Fruit fly (Drosophila melanogaster) Kc167 (cell line): ENCODE data around the gene CG12155.

Experiments used
- Myc ChIP-seq: fragments of >200 bp; optimal IDR thresholded peaks from 2 replicates; lab custom pipeline; 2017; ENCODE audit warnings: missing external identifiers
- Sin3A ChIP-seq: fragments of >200 bp; optimal IDR thresholded peaks from 2 replicates; lab custom pipeline; 2018; ENCODE audit warnings: missing external identifiers
- h ChIP-seq: fragments of >200 bp; optimal IDR thresholded peaks from 3 replicates; lab custom pipeline; 2018; ENCODE audit warnings: missing external identifiers
- insv ChIP-seq: fragments of >200 bp; optimal IDR thresholded peaks from 3 replicates; lab custom pipeline; 2018; ENCODE audit warnings: missing external identifiers
- psq ChIP-seq: fragments of >200 bp; optimal IDR thresholded peaks from 2 replicates; lab custom pipeline; 2017; ENCODE audit warnings: missing external identifiers
- ttk ChIP-seq: sonication (Bioruptor generic); optimal IDR thresholded peaks from 2 replicates; lab custom pipeline; 2017; ENCODE audit warnings: missing external identifiers

Gene CG12155

DNA sequence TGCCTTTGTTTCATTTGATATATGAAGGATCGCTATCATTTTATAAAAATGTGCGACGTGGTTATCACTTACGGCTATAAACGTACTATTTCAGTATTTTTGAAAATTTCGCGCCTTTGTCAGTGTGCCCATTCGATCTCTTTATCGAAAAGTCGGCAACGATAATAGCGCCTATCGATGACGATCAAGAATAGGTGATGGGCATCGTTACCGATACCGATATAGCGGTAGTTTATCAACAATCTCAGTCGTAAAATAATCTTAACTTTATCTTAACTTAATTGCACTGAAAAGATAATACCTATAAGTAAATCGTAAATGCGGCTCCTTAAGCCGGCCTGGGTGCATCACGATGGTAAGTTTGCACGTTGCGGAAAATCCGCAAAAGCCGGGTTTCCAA is 6.7 kb upstream of the CG12155 start, which contains the start of gene Hira:
TSS of gene Hira (plus strand) at position 215 of the 400 bp plus-strand sequence.
- TF ChIP-seq Sin3A (lab: Kevin White, UChicago) = no peak
- TF ChIP-seq h (lab: Kevin White, UChicago) = no peak
- TF ChIP-seq insv = no peak
- no peak for TF ChIP-seq Myc (lab: Kevin White, UChicago)
- no peak for TF ChIP-seq ttk (lab: Kevin White, UChicago)
- no peak for TF ChIP-seq psq (lab: Kevin White, UChicago)

DNA sequence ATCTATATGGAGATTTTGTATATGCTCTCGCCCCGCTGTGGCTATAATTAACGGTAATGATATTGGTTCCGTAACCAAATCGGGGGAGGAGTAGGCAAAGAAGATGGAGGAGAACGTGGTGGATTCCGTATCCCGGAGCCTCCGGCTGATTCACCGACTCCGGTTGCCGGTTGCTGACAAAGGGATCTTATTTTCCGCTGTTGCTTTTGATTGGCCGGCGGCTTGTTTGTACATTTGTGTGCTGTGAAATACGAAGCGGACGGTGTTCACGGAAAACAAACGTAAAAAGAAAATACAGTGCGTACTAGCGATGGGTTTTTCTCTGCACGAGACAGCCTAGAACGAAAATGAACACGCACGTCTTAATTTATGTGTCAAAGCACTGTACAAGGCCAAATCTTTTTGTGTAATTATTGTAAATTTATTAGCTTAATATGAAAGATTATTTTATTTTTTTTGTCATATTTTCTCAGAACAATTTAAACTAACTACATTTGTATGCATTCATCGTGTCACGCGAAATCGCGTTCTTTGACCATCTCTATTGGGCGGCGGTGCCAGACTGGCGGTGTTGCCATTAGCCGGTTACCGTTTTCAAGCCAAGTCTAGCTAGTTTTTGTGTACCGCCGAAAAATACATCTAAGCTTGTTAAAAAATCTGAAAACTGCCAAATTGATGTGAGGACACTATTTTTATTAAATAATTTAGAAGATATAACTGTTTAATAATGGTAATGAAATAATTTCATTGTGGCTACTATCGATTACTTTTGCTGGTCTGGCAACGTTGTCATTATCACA is 5.8 kb downstream of the CG12155 start, which contains the start of the genes Pdp and Rab39:
TSS of gene Pdp (minus strand) at position 521 of the 800 bp plus-strand sequence.
TSS of gene Rab39 (plus strand) at position 793 of the 800 bp plus-strand sequence.
- TF ChIP-seq psq (lab: Kevin White, UChicago) (peak; percentile 10), Sin3A (lab: Kevin White, UChicago) (no peak)

DNA sequence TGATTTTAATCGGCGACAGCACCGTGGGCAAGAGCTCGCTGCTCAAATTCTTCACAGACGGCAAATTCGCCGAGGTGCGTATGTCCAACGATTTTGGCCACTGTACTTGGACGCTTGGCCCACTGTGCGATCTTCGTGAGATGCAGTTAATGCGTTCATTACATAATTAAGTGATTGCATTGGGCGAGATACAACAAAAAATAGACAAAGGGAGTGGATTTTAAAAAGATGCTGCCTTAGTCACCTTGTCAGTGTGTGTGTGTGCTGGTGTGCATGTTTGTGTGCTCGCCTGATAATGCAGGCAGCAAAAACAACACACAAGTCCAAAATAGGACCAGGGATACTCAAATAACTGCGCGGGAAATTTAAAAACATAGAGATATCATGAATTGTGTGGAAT is 6.7 kb downstream of the CG12155 start:
- TF ChIP-seq psq (lab: Kevin White, UChicago) = no peak

DNA sequence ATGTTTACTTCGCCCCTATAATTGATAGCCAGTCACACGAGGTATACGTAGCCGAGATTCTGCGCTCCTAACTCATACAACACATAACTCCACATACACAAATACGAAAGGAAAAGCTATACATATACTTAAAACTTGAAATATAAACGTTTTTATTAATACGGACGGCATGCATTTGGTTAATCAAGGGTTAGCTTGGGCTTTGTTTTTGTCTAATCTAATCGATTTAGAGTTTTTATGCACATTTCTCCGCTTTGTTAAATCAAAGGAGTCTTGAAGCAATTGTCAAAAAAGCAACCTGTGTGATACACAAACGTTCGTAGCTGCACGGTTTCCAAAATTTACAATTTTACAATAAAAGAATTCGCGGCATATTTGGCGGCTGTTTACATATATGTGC is 8.0 kb downstream of the CG12155 start, which contains the start of gene Tom40:
TSS of gene Tom40 (plus strand) at position 301 of the 400 bp plus-strand sequence.
- TF ChIP-seq insv (no peak), psq (lab: Kevin White, UChicago) (no peak), Myc (lab: Kevin White, UChicago) (no peak), ttk (lab: Kevin White, UChicago) (no peak), h (lab: Kevin White, UChicago) (no peak), Sin3A (lab: Kevin White, UChicago) (no peak)

DNA sequence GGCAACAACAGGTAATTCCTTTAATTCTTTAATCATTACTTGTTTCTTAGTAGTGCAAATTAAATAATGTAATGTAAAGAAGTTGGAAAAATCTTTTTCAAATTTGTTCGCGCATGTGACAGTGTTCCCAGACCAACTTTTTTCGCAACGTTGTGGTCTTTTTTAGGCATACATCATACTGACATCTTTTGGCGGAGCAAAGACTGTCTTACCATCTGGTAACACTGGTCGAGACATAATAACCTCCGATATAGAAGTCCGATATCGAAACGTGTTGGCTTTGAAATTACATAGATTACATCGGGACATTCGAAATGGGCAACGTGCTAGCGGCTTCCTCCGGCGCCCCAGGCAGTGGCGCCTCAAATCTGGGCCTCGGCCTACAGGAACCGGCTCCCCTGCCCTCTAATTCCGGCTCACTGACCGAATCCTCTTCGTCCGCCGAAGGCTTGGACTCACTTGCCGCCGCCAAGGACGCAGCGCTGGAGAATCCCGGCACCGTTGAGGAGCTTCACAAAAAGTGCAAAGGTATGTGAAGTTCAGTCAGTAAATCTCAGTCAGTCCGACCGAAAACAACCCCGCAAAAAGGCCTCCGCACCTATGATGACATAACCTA is 8.7 kb downstream of the CG12155 start:
- TF ChIP-seq h (lab: Kevin White, UChicago) (no peak), insv (no peak), ttk (lab: Kevin White, UChicago) (no peak), psq (lab: Kevin White, UChicago) (no peak), Myc (lab: Kevin White, UChicago) (no peak), Sin3A (lab: Kevin White, UChicago) (no peak)

DNA sequence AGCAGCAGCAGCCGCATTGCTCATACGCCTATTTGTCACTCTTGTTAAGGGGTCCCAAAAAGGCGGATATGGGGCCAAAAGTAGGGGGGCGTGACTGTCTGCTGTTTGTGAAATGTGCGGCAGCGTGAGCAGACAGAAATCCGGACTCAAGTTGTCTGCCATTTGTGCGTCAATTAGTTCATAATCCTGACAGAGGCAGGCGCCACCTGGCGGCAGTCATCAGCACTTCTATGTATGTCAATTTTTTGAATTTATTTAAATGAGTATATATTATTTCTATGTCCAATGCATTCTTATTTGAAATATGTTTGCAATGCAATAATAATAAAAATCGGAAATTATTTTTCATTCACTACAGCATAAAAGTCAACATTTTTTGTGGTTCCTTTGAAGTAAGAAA is 15.5 kb downstream of the CG12155 start:
- TF ChIP-seq Myc (lab: Kevin White, UChicago) (no peak), h (lab: Kevin White, UChicago) (no peak), psq (lab: Kevin White, UChicago) (no peak), ttk (lab: Kevin White, UChicago) (no peak), Sin3A (lab: Kevin White, UChicago) (no peak), insv (no peak)

DNA sequence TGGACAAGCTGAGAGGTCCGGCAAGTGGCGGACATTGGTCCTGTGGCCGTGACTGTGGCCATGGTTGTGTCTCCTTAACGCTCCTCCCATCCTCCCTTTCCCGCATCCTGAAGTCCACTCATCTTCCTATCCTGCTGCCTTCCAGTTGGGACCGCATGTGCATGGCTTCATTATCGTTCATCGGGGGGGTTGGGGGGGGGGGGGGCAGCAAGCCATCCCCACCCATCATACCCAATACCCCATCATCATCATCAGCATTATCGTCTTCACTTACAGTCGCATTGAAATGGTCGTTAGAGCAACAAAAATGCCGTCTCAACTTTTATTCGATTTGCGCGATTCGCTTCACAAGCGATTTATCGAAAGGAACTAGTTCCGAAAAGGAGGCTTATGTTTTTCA is 17.8 kb downstream of the CG12155 start:
- TF ChIP-seq Sin3A (lab: Kevin White, UChicago) = no peak

DNA sequence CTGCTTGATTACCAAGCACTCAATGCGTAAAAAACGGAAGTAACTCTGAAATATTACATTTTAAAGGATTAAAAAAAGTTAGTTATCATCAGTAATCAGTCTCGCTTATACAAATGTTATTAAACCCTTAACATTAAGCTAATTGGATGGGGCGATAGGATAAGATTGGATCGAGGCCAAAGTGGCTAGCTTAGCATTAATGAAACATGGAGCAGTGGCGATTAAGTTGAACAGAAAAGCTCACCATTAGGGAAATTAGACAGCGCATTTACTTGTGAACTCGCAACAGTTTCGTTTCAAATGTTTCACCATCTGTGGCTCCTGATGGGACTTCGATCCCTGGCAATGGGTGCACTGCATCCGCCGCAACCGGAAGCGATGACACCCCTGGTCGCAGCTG is 36.1 kb downstream of the CG12155 start, which contains the start of gene Ir7a:
TSS of gene Ir7a (plus strand) at position 301 of the 400 bp plus-strand sequence.
- no peak for TF ChIP-seq psq (lab: Kevin White, UChicago)
- TF ChIP-seq Myc (lab: Kevin White, UChicago) = no peak
- TF ChIP-seq h (lab: Kevin White, UChicago) = no peak
- no peak for TF ChIP-seq Sin3A (lab: Kevin White, UChicago)
- TF ChIP-seq ttk (lab: Kevin White, UChicago) = no peak

DNA sequence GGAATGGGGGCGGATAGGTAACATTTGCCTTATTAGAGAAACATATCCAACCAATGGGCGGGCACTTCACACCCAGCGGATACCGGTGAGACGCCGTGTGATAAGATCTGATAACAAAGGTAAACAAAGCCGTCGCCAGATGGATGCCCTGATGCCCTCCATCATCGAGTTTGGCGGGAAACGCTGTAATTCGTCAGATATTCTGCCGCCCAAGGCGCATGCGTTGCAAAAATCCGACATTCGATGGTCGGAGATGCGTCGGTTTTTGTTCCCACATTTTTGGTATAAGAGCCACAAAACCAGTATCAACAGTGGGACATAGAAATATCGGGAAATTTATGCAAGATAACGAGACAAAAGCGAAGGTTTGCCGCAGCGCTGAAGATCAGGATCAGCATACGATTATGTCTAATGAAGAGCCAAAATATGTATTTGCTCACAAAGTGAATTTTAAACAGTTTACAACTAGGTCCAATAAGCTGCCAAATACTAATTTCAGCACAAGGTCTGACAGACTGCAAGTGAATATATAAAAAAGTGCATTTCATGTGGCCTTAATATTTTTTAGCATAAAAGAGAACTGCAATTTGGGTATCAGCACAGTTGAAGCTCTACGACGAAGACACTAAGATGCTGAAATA is 39.7 kb downstream of the CG12155 start, which contains the start of gene CG34338:
TSS of gene CG34338 (plus strand) at position 591 of the 641 bp plus-strand sequence.
- TF ChIP-seq ttk (lab: Kevin White, UChicago) = no peak
- no peak for TF ChIP-seq h (lab: Kevin White, UChicago)
- TF ChIP-seq insv = no peak
- TF ChIP-seq Myc (lab: Kevin White, UChicago) = no peak
- no peak for TF ChIP-seq psq (lab: Kevin White, UChicago)
- TF ChIP-seq Sin3A (lab: Kevin White, UChicago) = no peak

DNA sequence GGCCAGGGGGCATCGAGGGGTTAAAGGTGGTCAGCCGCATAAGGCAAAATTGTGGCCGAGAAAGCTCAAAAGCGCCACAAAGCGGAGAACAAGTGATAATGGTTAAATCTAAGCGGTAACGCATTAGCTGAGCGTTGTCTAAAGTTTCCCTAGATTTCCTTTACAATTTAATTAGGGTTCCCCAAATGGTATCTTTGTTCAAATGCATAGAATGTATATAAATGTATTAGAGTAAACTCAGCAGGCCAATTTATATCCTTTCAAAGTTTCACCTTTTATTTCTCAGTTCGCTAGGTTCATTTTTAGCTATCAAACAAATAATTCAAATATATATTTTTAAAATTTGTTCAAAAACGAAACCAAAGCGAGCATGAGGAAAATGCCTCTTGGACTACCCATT is 49.4 kb downstream of the CG12155 start, which contains the start of gene CG32718:
TSS of gene CG32718 (plus strand) at position 301 of the 400 bp plus-strand sequence.
- TF ChIP-seq ttk (lab: Kevin White, UChicago) (no peak), Sin3A (lab: Kevin White, UChicago) (no peak), insv (no peak), h (lab: Kevin White, UChicago) (no peak), Myc (lab: Kevin White, UChicago) (no peak), psq (lab: Kevin White, UChicago) (no peak)
